Fruit fly (Drosophila melanogaster): Measurements from ENCODE around the gene CG11977.

Gene CG11977

dm6 chr3R:9019689-9020138 lies 22.2 kb downstream of the CG11977 start, which contains the start of gene tgo (continued):
- no peak for TF ChIP-seq CG10959 (GFP tag; IDR thresholded peaks at IDR 0.05)
- peak; percentile 73 for TF ChIP-seq trem (tag; optimal IDR thresholded peaks at IDR 0.05)
- TF ChIP-seq CG2116 (GFP tag; optimal IDR thresholded peaks at IDR 0.05) = peak; percentile 65
- no peak for TF ChIP-seq az2 (GFP tag; optimal IDR thresholded peaks at IDR 0.05)
- TF ChIP-seq dm (GFP tag; optimal IDR thresholded peaks at IDR 0.05) = no peak
- TF ChIP-seq CG2712 (tag; optimal IDR thresholded peaks at IDR 0.05) = peak; percentile 46
- TF ChIP-seq Kr (GFP tag; optimal IDR thresholded peaks at IDR 0.05) = no peak
- TF ChIP-seq CG33557 (GFP tag; optimal IDR thresholded peaks at IDR 0.05) = peak; percentile 13
- TF ChIP-seq al (GFP tag; IDR thresholded peaks at IDR 0.05) = no peak
- no peak for TF ChIP-seq ems (GFP tag; optimal IDR thresholded peaks at IDR 0.05)
- TF ChIP-seq CG9727 (GFP tag; optimal IDR thresholded peaks at IDR 0.05) = peak; percentile 9
- no peak for TF ChIP-seq CG3281 (GFP tag; optimal IDR thresholded peaks at IDR 0.05)
- TF ChIP-seq gcm (GFP tag; optimal IDR thresholded peaks at IDR 0.05) = peak; percentile 36
- no peak for TF ChIP-seq CG1024 (GFP tag; IDR thresholded peaks at IDR 0.05)
- peak; percentile 52 for TF ChIP-seq Ets97D (GFP tag; optimal IDR thresholded peaks at IDR 0.05)
- TF ChIP-seq row (GFP tag; IDR thresholded peaks at IDR 0.05) = 0 out of 3 replicates have a peak, but pooled peaks have one; percentile 19
- no peak for TF ChIP-seq Eip74EF (GFP tag; optimal IDR thresholded peaks at IDR 0.05)
- TF ChIP-seq CG14050 (GFP tag; IDR thresholded peaks at IDR 0.05) = no peak
- no peak for TF ChIP-seq CG4360 (GFP tag; IDR thresholded peaks at IDR 0.05)
- TF ChIP-seq CG10267 (tag; optimal IDR thresholded peaks at IDR 0.05) = peak; percentile 61
- TF ChIP-seq zfh2 (GFP tag; optimal IDR thresholded peaks at IDR 0.05) = no peak
- TF ChIP-seq Dad (GFP tag; optimal IDR thresholded peaks at IDR 0.05) = no peak
- no peak for TF ChIP-seq CG6765 (GFP tag; optimal IDR thresholded peaks at IDR 0.05)
- TF ChIP-seq Rx (GFP tag; IDR thresholded peaks at IDR 0.05) = no peak
- TF ChIP-seq CG10654 (GFP tag; optimal IDR thresholded peaks at IDR 0.05) = no peak
- no peak for TF ChIP-seq crp (GFP tag; optimal IDR thresholded peaks at IDR 0.05)
- peak in 1 of 3 experiments; percentile 42 for TF ChIP-seq Stat92E (GFP tag; optimal IDR thresholded peaks at IDR 0.05)
- TF ChIP-seq kay (GFP tag; optimal IDR thresholded peaks at IDR 0.05) = no peak
- TF ChIP-seq danr (GFP tag; IDR thresholded peaks at IDR 0.05) = no peak
- no peak for TF ChIP-seq CG14860 (GFP tag; IDR thresholded peaks at IDR 0.05; ENCODE audit: partially characterized antibody)
- TF ChIP-seq CG1602 (GFP tag; optimal IDR thresholded peaks at IDR 0.05) = no peak
- peak; percentile 0 for TF ChIP-seq CG18764 (GFP tag; optimal IDR thresholded peaks at IDR 0.05)
- peak; percentile 60 for TF ChIP-seq Sry-δ (GFP tag; optimal IDR thresholded peaks at IDR 0.05)
- no peak for TF ChIP-seq CG6683 (GFP tag; optimal IDR thresholded peaks at IDR 0.05)
- TF ChIP-seq knrl (GFP tag; IDR thresholded peaks at IDR 0.05; ENCODE audit: partially characterized antibody) = peak; percentile 47; the same call in 1 of the 3 replicates
- no peak for TF ChIP-seq CG9876 (GFP tag; optimal IDR thresholded peaks at IDR 0.05)
- peak; percentile 82 for TF ChIP-seq CG1603 (tag; optimal IDR thresholded peaks at IDR 0.05)
- peak; percentile 59; the same call in 1 of the 2 replicates for TF ChIP-seq CG3847 (GFP tag; IDR thresholded peaks at IDR 0.05)
- TF ChIP-seq BtbVII (GFP tag; optimal IDR thresholded peaks at IDR 0.05) = no peak
- no peak for TF ChIP-seq seq (GFP tag; IDR thresholded peaks at IDR 0.05)
- no peak for TF ChIP-seq CG8478 (optimal IDR thresholded peaks at IDR 0.05)
- no peak for TF ChIP-seq NC2α (GFP tag; optimal IDR thresholded peaks at IDR 0.05)
- no peak for TF ChIP-seq jing (GFP tag; optimal IDR thresholded peaks at IDR 0.05)
- TF ChIP-seq Sry-β (GFP tag; optimal IDR thresholded peaks at IDR 0.05) = no peak
- no peak for TF ChIP-seq otp (GFP tag; IDR thresholded peaks at IDR 0.05)
- TF ChIP-seq Mrtf (GFP tag; IDR thresholded peaks at IDR 0.05) = no peak
- no peak for TF ChIP-seq cas (GFP tag; IDR thresholded peaks at IDR 0.05)
- TF ChIP-seq sisA (GFP tag; IDR thresholded peaks at IDR 0.05) = no peak
- TF ChIP-seq corto (GFP tag; optimal IDR thresholded peaks at IDR 0.05) = no peak
- TF ChIP-seq stwl (tag; optimal IDR thresholded peaks at IDR 0.05) = peak; percentile 71
- TF ChIP-seq crol (GFP tag; IDR thresholded peaks at IDR 0.05) = peak; percentile 98
